Worm (Caenorhabditis elegans) whole organism, L4 larva: ENCODE results near the gene C16C4.17.

Source experiments
- ama-1 ChIP-seq: fragments of 150-350 bp; optimal IDR thresholded peaks from 2 replicates; lab custom pipeline; 2014; ENCODE audit warnings: inconsistent platforms, mixed read lengths
- daf-12 ChIP-seq: fragments of 150-350 bp; optimal IDR thresholded peaks from 2 replicates; lab custom pipeline; 2014; ENCODE audit warnings: missing biosample characterization, missing genetic modification reagents, missing genetic modification characterization
- dpl-1 ChIP-seq: fragments of 150-350 bp; optimal IDR thresholded peaks from 2 replicates; lab custom pipeline; 2014; ENCODE audit warnings: missing biosample characterization, missing genetic modification reagents, missing genetic modification characterization
- lin-15B ChIP-seq: fragments of 150-350 bp; sonication (generic microtip); optimal IDR thresholded peaks from 3 replicates; lab custom pipeline; 2014; ENCODE audit warnings: missing biosample characterization, missing genetic modification characterization
- lin-39 ChIP-seq: fragments of 150-350 bp; optimal IDR thresholded peaks from 2 replicates; lab custom pipeline; 2014; ENCODE audit warnings: missing biosample characterization, missing genetic modification reagents, missing genetic modification characterization
- lir-3 ChIP-seq: sonication (generic microtip); optimal IDR thresholded peaks from 2 replicates; lab custom pipeline; 2016; ENCODE audit warnings: mild to moderate bottlenecking, missing genetic modification characterization, missing compliant biosample characterization
- mdt-29 ChIP-seq: fragments of 200-800 bp; sonication (Bioruptor generic); IDR thresholded peaks from 2 replicates; pipeline ENCODE4 v1.3.6; 2022; ENCODE audit warnings: missing genetic modification reagents, missing genetic modification characterization, missing compliant biosample characterization
- mxl-2 ChIP-seq: fragments of 200-800 bp; sonication (Bioruptor generic); conservative IDR thresholded peaks from 2 replicates; pipeline ENCODE4 v1.3.6; 2022; ENCODE audit warnings: missing genetic modification reagents, missing genetic modification characterization, missing compliant biosample characterization
- pha-4 ChIP-seq, 2 experiments: fragments of 150-350 bp in 1 of 2; fragments of 200-800 bp in 1 of 2; sonication (Bioruptor generic) in 1 of 2; IDR thresholded peaks in 1 of 2; optimal IDR thresholded peaks in 1 of 2; 2 replicates each; pipeline versions ENCODE4 v1.3.6 to Lab custom; 2014 to 2022; ENCODE audit warnings: missing genetic modification characterization in 2 of 2, missing genetic modification reagents in 2 of 2, missing biosample characterization in 1 of 2, missing compliant biosample characterization in 1 of 2
- skn-1 ChIP-seq: fragments of 150-350 bp; optimal IDR thresholded peaks from 2 replicates; lab custom pipeline; 2014; ENCODE audit warnings: missing biosample characterization, missing genetic modification characterization
- zfp-3 ChIP-seq: fragments of 200-800 bp; sonication (Bioruptor generic); conservative IDR thresholded peaks from 2 replicates; pipeline ENCODE4 v1.3.6; 2022; ENCODE audit warnings: missing genetic modification reagents, missing genetic modification characterization, missing compliant biosample characterization
- zip-11 ChIP-seq: fragments of 200-800 bp; sonication (Bioruptor generic); IDR thresholded peaks from 2 replicates; pipeline ENCODE4 v1.3.6; 2022; ENCODE audit warnings: missing genetic modification characterization, missing compliant biosample characterization
- ztf-11 ChIP-seq: fragments of 150-350 bp; optimal IDR thresholded peaks from 2 replicates; lab custom pipeline; 2014; ENCODE audit warnings: missing biosample characterization, missing genetic modification characterization

DNA sequence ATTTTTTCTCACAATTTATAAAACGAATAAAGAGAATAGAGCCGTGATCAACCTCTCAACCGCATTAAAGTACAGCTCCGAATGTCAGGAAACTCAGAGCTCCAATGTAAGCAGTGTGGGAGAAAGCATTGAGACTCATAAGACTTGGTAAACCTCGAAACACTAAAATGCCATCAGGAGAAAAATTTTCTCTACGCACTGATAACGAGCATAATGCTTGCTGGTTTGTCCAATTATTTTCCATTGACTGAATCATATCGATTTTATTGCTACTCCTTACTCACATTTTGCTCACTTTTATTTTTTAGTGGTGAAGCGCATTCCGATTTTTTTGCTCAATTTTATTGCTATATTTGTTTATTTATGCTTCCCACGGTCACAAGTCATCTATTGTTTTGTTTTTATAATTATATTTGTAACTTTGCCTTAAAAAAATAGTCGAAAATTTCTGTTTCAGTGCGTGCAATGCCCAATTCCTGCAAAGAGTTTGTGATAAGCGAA lies 34.1 kb upstream of the C16C4.17 start, which contains the start of gene math-40:
- TF ChIP-seq pha-4 (GFP tag; IDR thresholded peaks at IDR 0.05; lab: Robert Waterston, UW) (no peak), pha-4 (tag; optimal IDR thresholded peaks at IDR 0.05; lab: Kevin White, UChicago) (no peak), zip-11 (GFP tag; lab: Robert Waterston, UW) (no peak), lin-15B (no peak), dpl-1 (no peak), mdt-29 (no peak), lin-39 (tag; lab: Kevin White, UChicago) (no peak), skn-1 (no peak), daf-12 (tag; lab: Kevin White, UChicago) (no peak), zfp-3 (GFP tag; lab: Robert Waterston, UW) (no peak), mxl-2 (no peak), lir-3 (tag; lab: Kevin White, UChicago) (no peak), ztf-11 (tag; lab: Kevin White, UChicago) (no peak), ama-1 (lab: Kevin White, UChicago) (no peak)
